Fruit fly (Drosophila melanogaster) whole organism: ENCODE data around the gene MED22.

Experiments
- CG8478 ChIP-seq: fragments of >200 bp; optimal IDR thresholded peaks from 2 replicates; lab custom pipeline; 2018; ENCODE audit warnings: inconsistent platforms
- Dll ChIP-seq: fragments of >200 bp; optimal IDR thresholded peaks from 2 replicates; lab custom pipeline; 2017
- psq ChIP-seq: fragments of >200 bp; optimal IDR thresholded peaks from 2 replicates; lab custom pipeline; 2017
- usp ChIP-seq: fragments of >200 bp; optimal IDR thresholded peaks from 2 replicates; lab custom pipeline; 2017; ENCODE audit warnings: missing biosample characterization, missing genetic modification characterization, mixed read lengths

DNA sequence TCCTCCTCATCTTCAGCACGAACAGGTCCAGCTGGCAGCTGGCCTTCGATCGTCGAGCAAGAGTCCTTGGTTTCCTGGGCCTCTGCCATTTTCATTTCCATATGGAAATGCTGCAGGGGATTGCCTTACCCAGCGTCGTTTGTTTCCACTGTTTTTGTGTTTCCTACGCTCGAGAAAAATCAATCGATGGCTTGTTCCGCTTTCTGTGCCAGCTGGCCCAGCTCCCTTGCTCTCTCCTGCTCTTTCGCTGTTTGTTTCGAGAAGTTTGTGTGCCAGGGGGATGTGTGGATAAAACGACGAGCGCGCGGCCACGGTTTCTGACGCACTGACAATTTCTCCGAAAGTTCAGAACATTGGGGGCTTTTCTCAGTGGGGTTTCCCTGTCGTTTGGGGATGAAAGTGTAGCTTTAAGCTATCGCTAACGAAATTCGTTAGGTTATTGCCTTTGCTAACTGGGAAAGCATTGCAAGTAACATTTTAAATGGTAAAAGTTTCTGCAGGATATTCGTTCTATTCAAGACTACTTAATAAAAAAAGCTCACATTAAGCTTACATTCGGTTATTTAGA is 17.6 kb downstream of the MED22 start, which contains the start of gene CG3703:
- no peak for TF ChIP-seq psq (lab: Kevin White, UChicago)
- no peak for TF ChIP-seq CG8478 (lab: Kevin White, UChicago)
- no peak for TF ChIP-seq Dll (lab: Kevin White, UChicago)
- no peak for TF ChIP-seq usp (GFP tag; lab: Kevin White, UChicago)
